Fruit fly (Drosophila melanogaster) whole organism, embryonic: ENCODE data around the gene Rtc1.
A peak's percentile ranks its signal among the peaks of the same experiment; 100 is the strongest.

ENCODE experiments used
- Antp ChIP-seq: fragments of 200-800 bp; sonication (Bioruptor generic); optimal IDR thresholded peaks from 3 replicates; lab custom pipeline; 2016; ENCODE audit warnings: missing biosample characterization, missing genetic modification characterization
- Bteb2 ChIP-seq: fragments of 200-800 bp; sonication (Bioruptor generic); optimal IDR thresholded peaks from 2 replicates; lab custom pipeline; 2016; ENCODE audit warnings: missing biosample characterization, missing genetic modification characterization
- CG11456 ChIP-seq: fragments of 200-800 bp; sonication (Bioruptor generic); IDR thresholded peaks from 3 replicates; pipeline ENCODE4 v1.3.6; 2022; ENCODE audit warnings: missing biosample characterization, missing genetic modification characterization
- CG15011 ChIP-seq: fragments of 200-800 bp; sonication (Bioruptor generic); optimal IDR thresholded peaks from 3 replicates; lab custom pipeline; 2018; ENCODE audit warnings: missing biosample characterization, mild to moderate bottlenecking, missing genetic modification characterization
- CG15514 ChIP-seq: fragments of 200-800 bp; sonication (Bioruptor generic); optimal IDR thresholded peaks from 3 replicates; lab custom pipeline; 2017; ENCODE audit warnings: missing biosample characterization, missing genetic modification characterization, mild to moderate bottlenecking, moderate library complexity, missing genetic modification reagents
- CG17359 ChIP-seq: fragments of 200-800 bp; sonication (Bioruptor generic); optimal IDR thresholded peaks from 3 replicates; lab custom pipeline; 2018; ENCODE audit warnings: missing biosample characterization, mild to moderate bottlenecking, missing genetic modification characterization, moderate library complexity
- CG17802 ChIP-seq: fragments of 200-800 bp; sonication (Bioruptor generic); optimal IDR thresholded peaks from 2 replicates; lab custom pipeline; 2018; ENCODE audit warnings: missing biosample characterization, mild to moderate bottlenecking, missing genetic modification characterization, moderate library complexity
- CG2202 ChIP-seq: fragments of 200-800 bp; sonication (Bioruptor generic); optimal IDR thresholded peaks from 2 replicates; lab custom pipeline; 2018; ENCODE audit warnings: missing biosample characterization, mild to moderate bottlenecking, missing genetic modification characterization
- CG2678 ChIP-seq: fragments of 200-800 bp; sonication (Bioruptor generic); optimal IDR thresholded peaks from 3 replicates; lab custom pipeline; 2019; ENCODE audit warnings: missing biosample characterization, mild to moderate bottlenecking, missing genetic modification characterization, moderate library complexity
- CG2712 ChIP-seq: fragments of 200-800 bp; optimal IDR thresholded peaks from 3 replicates; lab custom pipeline; 2019; ENCODE audit warnings: missing biosample characterization, mild to moderate bottlenecking, missing genetic modification characterization, moderate library complexity
- CG30431 ChIP-seq: fragments of 200-800 bp; sonication (Bioruptor generic); optimal IDR thresholded peaks from 2 replicates; lab custom pipeline; 2017; ENCODE audit warnings: missing biosample characterization, missing genetic modification characterization
- CG5180 ChIP-seq: fragments of 200-800 bp; sonication (Bioruptor generic); optimal IDR thresholded peaks from 3 replicates; lab custom pipeline; 2017; ENCODE audit warnings: missing biosample characterization, missing genetic modification characterization, mild to moderate bottlenecking, moderate library complexity, missing genetic modification reagents
- CG7556 ChIP-seq: fragments of 200-800 bp; sonication (Bioruptor generic); optimal IDR thresholded peaks from 2 replicates; lab custom pipeline; 2017; ENCODE audit warnings: missing biosample characterization, mild to moderate bottlenecking, missing genetic modification characterization
- CG7839 ChIP-seq: fragments of 200-800 bp; sonication (Bioruptor generic); optimal IDR thresholded peaks from 3 replicates; lab custom pipeline; 2018; ENCODE audit warnings: missing biosample characterization, mild to moderate bottlenecking, missing genetic modification characterization, moderate library complexity
- Dad ChIP-seq: fragments of 200-800 bp; sonication (Bioruptor generic); optimal IDR thresholded peaks from 3 replicates; lab custom pipeline; 2016; ENCODE audit warnings: missing biosample characterization, missing genetic modification characterization
- Dek ChIP-seq: fragments of 200-800 bp; sonication (Bioruptor generic); optimal IDR thresholded peaks from 3 replicates; lab custom pipeline; 2019; ENCODE audit warnings: missing biosample characterization, mild to moderate bottlenecking, missing genetic modification characterization, moderate library complexity
- Doc2 ChIP-seq: fragments of 200-800 bp; sonication (Bioruptor generic); IDR thresholded peaks from 2 replicates; pipeline ENCODE4 v1.3.6; 2022; ENCODE audit warnings: missing biosample characterization, missing genetic modification characterization
- H15 ChIP-seq: fragments of 200-800 bp; sonication (Bioruptor generic); IDR thresholded peaks from 3 replicates; pipeline ENCODE4 v1.3.6; 2022; ENCODE audit warnings: missing biosample characterization, missing genetic modification characterization
- HLH54F ChIP-seq: fragments of 200-800 bp; sonication (Bioruptor generic); optimal IDR thresholded peaks from 3 replicates; lab custom pipeline; 2016; ENCODE audit warnings: missing biosample characterization, missing genetic modification characterization
- MBD-R2 ChIP-seq: fragments of 200-800 bp; sonication (Bioruptor generic); IDR thresholded peaks from 2 replicates; pipeline ENCODE4 v1.3.6; 2022; ENCODE audit warnings: missing biosample characterization, missing genetic modification characterization
- MESR4 ChIP-seq: fragments of 200-800 bp; sonication (Bioruptor generic); optimal IDR thresholded peaks from 2 replicates; lab custom pipeline; 2018; ENCODE audit warnings: missing biosample characterization, mild to moderate bottlenecking, missing genetic modification characterization, moderate library complexity
- Max ChIP-seq: fragments of 200-800 bp; sonication (Bioruptor generic); optimal IDR thresholded peaks from 2 replicates; lab custom pipeline; 2016; ENCODE audit warnings: missing biosample characterization, mild to moderate bottlenecking, missing genetic modification characterization
- Sox102F ChIP-seq: fragments of 200-800 bp; sonication (Bioruptor generic); optimal IDR thresholded peaks from 2 replicates; lab custom pipeline; 2018; ENCODE audit warnings: missing biosample characterization, mild to moderate bottlenecking, missing genetic modification characterization, moderate library complexity
- Ssrp ChIP-seq: fragments of 200-800 bp; sonication (Bioruptor generic); optimal IDR thresholded peaks from 2 replicates; lab custom pipeline; 2018; ENCODE audit warnings: missing biosample characterization, mild to moderate bottlenecking, missing genetic modification characterization, moderate library complexity
- Tbp ChIP-seq: fragments of >200 bp; optimal IDR thresholded peaks from 2 replicates; lab custom pipeline; 2018; ENCODE audit warnings: missing biosample characterization, missing genetic modification characterization
- Trl ChIP-seq, 3 experiments: fragments of >200 bp in 2 of 3; fragments of 200-800 bp in 1 of 3; sonication (Bioruptor generic) in 1 of 3; optimal IDR thresholded peaks; 2 replicates in 1 of 3; 3 replicates in 2 of 3; lab custom pipeline; 2016 to 2017; ENCODE audit warnings: missing biosample characterization in 1 of 3, missing genetic modification characterization in 1 of 3
- Xbp1 ChIP-seq: fragments of 200-800 bp; sonication (Bioruptor generic); optimal IDR thresholded peaks from 3 replicates; lab custom pipeline; 2016; ENCODE audit warnings: missing biosample characterization, mild to moderate bottlenecking, missing genetic modification characterization
- ase ChIP-seq: fragments of 200-800 bp; sonication (Bioruptor generic); IDR thresholded peaks from 3 replicates; pipeline ENCODE4 v1.3.6; 2022; ENCODE audit warnings: missing biosample characterization, missing genetic modification characterization
- bsh ChIP-seq, 2 experiments: fragments of 200-800 bp; sonication (Bioruptor generic); optimal IDR thresholded peaks; 2 replicates each; lab custom pipeline; 2017 to 2018; ENCODE audit warnings: mild to moderate bottlenecking in 2 of 2, missing biosample characterization in 2 of 2, missing genetic modification characterization in 2 of 2, moderate library complexity in 1 of 2
- cas ChIP-seq: fragments of 200-800 bp; sonication (Bioruptor generic); IDR thresholded peaks from 2 replicates; pipeline ENCODE4 v1.3.6; 2022; ENCODE audit warnings: missing biosample characterization, missing genetic modification characterization
- ci ChIP-seq: fragments of 200-800 bp; sonication (Bioruptor generic); IDR thresholded peaks from 3 replicates; pipeline ENCODE4 v1.3.6; 2022; ENCODE audit warnings: missing biosample characterization, missing genetic modification characterization
- cwo ChIP-seq: fragments of 200-800 bp; sonication (Bioruptor generic); optimal IDR thresholded peaks from 3 replicates; lab custom pipeline; 2017; ENCODE audit warnings: missing biosample characterization, missing genetic modification characterization, mild to moderate bottlenecking, moderate library complexity, missing genetic modification reagents
- da ChIP-seq: fragments of 200-800 bp; sonication (Bioruptor generic); optimal IDR thresholded peaks from 2 replicates; lab custom pipeline; 2016; ENCODE audit warnings: missing biosample characterization, missing genetic modification characterization
- disco-r ChIP-seq: fragments of 200-800 bp; sonication (Bioruptor generic); optimal IDR thresholded peaks from 2 replicates; lab custom pipeline; 2016; ENCODE audit warnings: missing biosample characterization, missing genetic modification characterization
- gem ChIP-seq: fragments of 200-800 bp; sonication (Bioruptor generic); optimal IDR thresholded peaks from 2 replicates; lab custom pipeline; 2019; ENCODE audit warnings: missing biosample characterization, mild to moderate bottlenecking, missing genetic modification characterization, moderate library complexity
- hbn ChIP-seq: fragments of 200-800 bp; sonication (Bioruptor generic); IDR thresholded peaks from 2 replicates; pipeline ENCODE4 v1.3.6; 2022; ENCODE audit warnings: missing biosample characterization, missing genetic modification characterization; ENCODE audit not compliant: partially characterized antibody
- lilli ChIP-seq: fragments of 200-800 bp; sonication (Bioruptor generic); optimal IDR thresholded peaks from 3 replicates; lab custom pipeline; 2016; ENCODE audit warnings: missing biosample characterization, missing genetic modification characterization
- org-1 ChIP-seq: fragments of 200-800 bp; sonication (Bioruptor generic); optimal IDR thresholded peaks from 2 replicates; lab custom pipeline; 2017; ENCODE audit warnings: missing biosample characterization, missing genetic modification characterization
- otp ChIP-seq: fragments of 200-800 bp; sonication (Bioruptor generic); IDR thresholded peaks from 3 replicates; pipeline ENCODE4, ENCODE4 v1.3.6; 2022; ENCODE audit warnings: missing biosample characterization, missing genetic modification characterization
- p53 ChIP-seq: fragments of 200-800 bp; sonication (Bioruptor generic); optimal IDR thresholded peaks from 2 replicates; lab custom pipeline; 2016; ENCODE audit warnings: missing biosample characterization, missing genetic modification characterization
- phol ChIP-seq: fragments of 200-800 bp; sonication (Bioruptor generic); optimal IDR thresholded peaks from 3 replicates; lab custom pipeline; 2018; ENCODE audit warnings: missing biosample characterization, mild to moderate bottlenecking, missing genetic modification characterization, moderate library complexity
- salm ChIP-seq: fragments of 200-800 bp; sonication (Bioruptor generic); optimal IDR thresholded peaks from 2 replicates; lab custom pipeline; 2018; ENCODE audit warnings: missing biosample characterization, mild to moderate bottlenecking, missing genetic modification characterization
- seq ChIP-seq: fragments of 200-800 bp; sonication (Bioruptor generic); IDR thresholded peaks from 2 replicates; pipeline ENCODE4 v1.3.6; 2022; ENCODE audit warnings: missing biosample characterization, missing genetic modification characterization
- shn ChIP-seq: fragments of 200-800 bp; sonication (Bioruptor generic); optimal IDR thresholded peaks from 3 replicates; lab custom pipeline; 2016; ENCODE audit warnings: missing biosample characterization, missing genetic modification characterization
- slp2 ChIP-seq: fragments of 200-800 bp; sonication (Bioruptor generic); optimal IDR thresholded peaks from 2 replicates; lab custom pipeline; 2016; ENCODE audit warnings: missing biosample characterization, missing genetic modification characterization
- stc ChIP-seq: fragments of 200-800 bp; sonication (Bioruptor generic); IDR thresholded peaks from 2 replicates; pipeline ENCODE4 v1.3.6; 2022; ENCODE audit warnings: missing biosample characterization, missing genetic modification characterization
- sug ChIP-seq: fragments of 200-800 bp; optimal IDR thresholded peaks from 2 replicates; lab custom pipeline; 2019; ENCODE audit warnings: missing biosample characterization, mild to moderate bottlenecking, missing genetic modification characterization, moderate library complexity
- unpg ChIP-seq: fragments of 200-800 bp; sonication (Bioruptor generic); optimal IDR thresholded peaks from 3 replicates; lab custom pipeline; 2018; ENCODE audit warnings: missing biosample characterization, mild to moderate bottlenecking, missing genetic modification characterization, moderate library complexity
- zfh2 ChIP-seq: fragments of 200-800 bp; sonication (Bioruptor generic); optimal IDR thresholded peaks from 2 replicates; lab custom pipeline; 2016; ENCODE audit warnings: missing biosample characterization, missing genetic modification characterization

Rtc1 gene

DNA sequence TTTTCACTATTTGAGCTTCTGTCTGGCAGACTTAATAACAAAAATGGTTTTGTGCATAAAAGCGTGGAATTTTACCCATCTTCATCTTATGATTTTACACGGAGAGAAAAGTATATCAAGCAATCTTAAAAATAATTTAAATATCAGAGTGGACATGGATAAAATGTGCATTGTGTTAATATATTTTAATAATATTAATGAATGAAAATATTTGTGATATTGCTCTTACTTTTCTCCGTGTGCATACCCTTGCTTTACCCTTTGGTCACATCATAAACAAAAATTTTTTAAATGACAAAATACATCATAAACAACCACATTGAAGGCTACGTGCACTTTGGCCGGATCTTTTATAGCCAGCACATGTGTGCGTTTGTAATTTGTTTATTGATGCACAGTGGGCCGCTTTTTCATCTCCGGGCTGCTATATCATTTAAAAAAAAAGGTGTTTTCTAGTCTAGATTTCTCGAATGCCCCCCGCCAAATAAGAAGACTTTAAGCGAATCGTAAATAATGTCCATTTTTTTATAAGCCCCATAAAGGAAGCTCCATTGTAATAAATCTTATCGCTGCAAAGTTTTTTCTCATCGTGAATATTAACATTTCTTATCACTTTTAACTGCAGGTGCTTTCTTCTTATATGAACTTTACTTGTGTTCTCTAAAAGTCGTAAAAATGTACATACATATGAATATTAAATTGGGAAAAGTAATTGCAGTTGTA is 7.6 kb downstream of the Rtc1 start (continued):
- TF ChIP-seq cas (GFP tag; lab: Robert Waterston, UW) (0 out of 2 replicates have a peak, but pooled peaks have one; percentile 8), CG15514 (GFP tag; lab: Kevin White, UChicago) (no peak), Max (GFP tag; lab: Kevin White, UChicago) (no peak), ci (GFP tag; lab: Robert Waterston, UW) (peak; percentile 75), otp (peak; percentile 46; the same call in 1 of the 3 replicates), HLH54F (no peak), Dad (GFP tag; lab: Kevin White, UChicago) (no peak), MESR4 (GFP tag; lab: Kevin White, UChicago) (no peak), Sox102F (GFP tag; lab: Kevin White, UChicago) (peak; percentile 79), gem (peak; percentile 75), ase (peak; percentile 33; the same call in 1 of the 3 replicates), cwo (GFP tag; lab: Kevin White, UChicago) (no peak), Dek (tag; lab: Kevin White, UChicago) (peak; percentile 3), Bteb2 (GFP tag; lab: Kevin White, UChicago) (no peak), salm (tag; lab: Kevin White, UChicago) (peak; percentile 27), MBD-R2 (GFP tag; lab: Robert Waterston, UW) (no peak), CG30431 (GFP tag; lab: Kevin White, UChicago) (no peak), CG17359 (peak; percentile 76), seq (no peak), lilli (GFP tag; lab: Kevin White, UChicago) (no peak), da (no peak), CG15011 (no peak), unpg (GFP tag; lab: Kevin White, UChicago) (peak; percentile 62), Tbp (GFP tag; lab: Kevin White, UChicago) (no peak), CG7556 (GFP tag; lab: Kevin White, UChicago) (peak; percentile 29), shn (GFP tag; lab: Kevin White, UChicago) (peak; percentile 8), phol (tag; lab: Kevin White, UChicago) (peak; percentile 59), Trl (optimal IDR thresholded peaks at IDR 0.05; lab: Kevin White, UChicago) (no peak), Trl (GFP tag; optimal IDR thresholded peaks at IDR 0.05; lab: Kevin White, UChicago) (peak; percentile 5), hbn (no peak), CG5180 (GFP tag; lab: Kevin White, UChicago) (peak; percentile 14), CG2712 (tag; lab: Kevin White, UChicago) (peak; percentile 66), disco-r (GFP tag; lab: Kevin White, UChicago) (no peak), CG11456 (GFP tag; lab: Robert Waterston, UW) (0 out of 3 replicates have a peak, but pooled peaks have one; percentile 38), stc (GFP tag; lab: Robert Waterston, UW) (peak; percentile 15; the same call in 1 of the 2 replicates), Xbp1 (peak; percentile 58), Doc2 (GFP tag; lab: Robert Waterston, UW) (no peak), slp2 (GFP tag; lab: Kevin White, UChicago) (no peak), CG2678 (peak; percentile 63), bsh (GFP tag; optimal IDR thresholded peaks at IDR 0.05; lab: Kevin White, UChicago) (peak in 1 of 2 experiments; percentile 65), Antp (GFP tag; lab: Kevin White, UChicago) (no peak), org-1 (GFP tag; lab: Kevin White, UChicago) (no peak), p53 (GFP tag; lab: Kevin White, UChicago) (no peak), zfh2 (GFP tag; lab: Kevin White, UChicago) (no peak), Ssrp (tag; lab: Kevin White, UChicago) (peak; percentile 47), sug (peak; percentile 23), CG2202 (tag; lab: Kevin White, UChicago) (no peak), H15 (GFP tag; lab: Robert Waterston, UW) (0 out of 3 replicates have a peak, but pooled peaks have one; percentile 29), CG17802 (tag; lab: Kevin White, UChicago) (no peak), CG7839 (tag; lab: Kevin White, UChicago) (peak; percentile 64)
